Fruit fly (Drosophila melanogaster) whole organism, pupa: ENCODE results near the gene Esyt2.

Experiments
- CG17806 ChIP-seq: fragments of 200-800 bp; sonication (Bioruptor generic); optimal IDR thresholded peaks from 2 replicates; lab custom pipeline; 2018; ENCODE audit warnings: missing biosample characterization, mild to moderate bottlenecking, missing genetic modification characterization, moderate library complexity
- CG32121 ChIP-seq: fragments of 200-800 bp; sonication (Bioruptor generic); IDR thresholded peaks from 2 replicates; pipeline ENCODE4 v1.3.6; 2022; ENCODE audit warnings: missing biosample characterization, missing genetic modification characterization
- CG4496 ChIP-seq: fragments of 200-800 bp; sonication (Bioruptor generic); IDR thresholded peaks from 3 replicates; pipeline ENCODE4 v1.3.6; 2022; ENCODE audit warnings: missing biosample characterization, missing genetic modification characterization
- Ets98B ChIP-seq: fragments of 200-800 bp; sonication (Bioruptor generic); IDR thresholded peaks from 2 replicates; pipeline ENCODE4 v1.3.6; 2022; ENCODE audit warnings: missing biosample characterization, missing genetic modification characterization
- Snoo ChIP-seq: fragments of 200-800 bp; sonication (Bioruptor generic); optimal IDR thresholded peaks from 3 replicates; lab custom pipeline; 2017; ENCODE audit warnings: missing biosample characterization, mild to moderate bottlenecking, missing genetic modification characterization, inconsistent platforms
- gl ChIP-seq: fragments of 200-800 bp; sonication (Bioruptor generic); optimal IDR thresholded peaks from 2 replicates; lab custom pipeline; 2018; ENCODE audit warnings: missing biosample characterization, mild to moderate bottlenecking, missing genetic modification characterization

DNA sequence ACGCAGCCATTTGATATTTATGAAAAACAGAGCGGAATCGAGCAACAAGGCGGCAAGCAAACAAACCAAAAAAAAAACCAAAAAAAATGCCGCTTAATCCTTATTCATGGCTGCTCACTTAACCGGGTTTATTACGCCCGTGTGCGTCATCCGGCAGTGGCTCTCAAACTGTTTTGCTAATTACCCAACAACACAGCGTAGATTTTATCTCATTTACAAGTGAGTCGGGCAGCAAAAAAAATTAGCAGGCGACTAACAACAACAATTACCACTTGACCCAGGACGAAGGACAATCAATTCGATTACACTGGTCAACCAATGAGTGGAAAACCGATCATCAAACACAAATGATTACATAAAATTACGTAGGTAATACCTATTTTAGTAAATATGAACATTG, 3.7 kb downstream of the Esyt2 start:
- TF ChIP-seq Ets98B (GFP tag; lab: Robert Waterston, UW) (no peak), Snoo (tag; lab: Kevin White, UChicago) (no peak), CG4496 (GFP tag; lab: Robert Waterston, UW) (no peak), CG17806 (tag; lab: Kevin White, UChicago) (no peak), gl (tag; lab: Kevin White, UChicago) (no peak), CG32121 (GFP tag; lab: Robert Waterston, UW) (no peak)
